Fruit fly (Drosophila melanogaster): ENCODE results near the gene S1P.

DNA sequence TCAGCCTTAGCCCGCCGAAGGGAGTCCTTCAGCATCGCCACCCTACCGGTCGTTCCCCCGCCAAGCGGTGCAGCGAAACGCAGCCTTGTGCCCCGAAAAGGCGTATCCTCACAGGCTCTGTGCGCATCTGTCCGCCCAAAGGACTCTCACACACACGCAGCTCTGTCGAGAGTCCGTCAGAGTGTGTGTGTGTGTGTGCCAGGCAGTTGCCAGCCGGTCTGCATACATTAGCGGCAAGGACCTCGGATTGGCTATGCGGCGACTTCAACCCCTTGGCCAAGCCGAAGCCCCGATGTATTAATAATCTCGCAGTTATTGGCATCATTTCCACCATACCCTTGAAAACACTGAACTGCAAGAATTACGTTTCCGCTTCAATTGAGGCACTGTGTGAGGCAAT is 6.6 kb downstream of the S1P start:
- TF ChIP-seq ttk (optimal IDR thresholded peaks at IDR 0.05) (no peak), psq (optimal IDR thresholded peaks at IDR 0.05) (no peak), Sin3A (optimal IDR thresholded peaks at IDR 0.05) (no peak)

All from Kc167 (cell line).